Worm (Caenorhabditis elegans) whole organism, L1 larva: Measurements from ENCODE around the gene osm-8.

Source experiments
- C16A3.4 ChIP-seq: fragments of 150-350 bp; optimal IDR thresholded peaks from 2 replicates; lab custom pipeline; 2014; ENCODE audit warnings: missing biosample characterization, missing genetic modification characterization
- F16B12.6 ChIP-seq: fragments of 150-350 bp; optimal IDR thresholded peaks from 2 replicates; lab custom pipeline; 2014; ENCODE audit warnings: missing biosample characterization, missing genetic modification characterization
- Y116A8C.19 ChIP-seq: sonication (generic microtip); optimal IDR thresholded peaks from 2 replicates; lab custom pipeline; 2016; ENCODE audit warnings: missing compliant biosample characterization, missing genetic modification characterization, borderline replicate concordance
- aly-2 ChIP-seq: fragments of 150-350 bp; optimal IDR thresholded peaks from 2 replicates; lab custom pipeline; 2014; ENCODE audit warnings: missing biosample characterization, missing genetic modification characterization
- blmp-1 ChIP-seq: fragments of 150-350 bp; optimal IDR thresholded peaks from 2 replicates; lab custom pipeline; 2014; ENCODE audit warnings: missing biosample characterization, missing genetic modification characterization
- ceh-8 ChIP-seq: fragments of 200-800 bp; sonication (Bioruptor generic); optimal IDR thresholded peaks from 2 replicates; lab custom pipeline; 2018; ENCODE audit warnings: mild to moderate bottlenecking, missing genetic modification characterization, moderate library complexity, missing compliant biosample characterization
- ceh-82 ChIP-seq, 3 experiments: fragments of 150-350 bp in 1 of 3; sonication (generic microtip) in 2 of 3; optimal IDR thresholded peaks; 2 replicates each; lab custom pipeline; 2014 to 2017; ENCODE audit warnings: missing biosample characterization in 3 of 3, missing genetic modification characterization in 3 of 3
- ces-1 ChIP-seq: fragments of 150-350 bp; optimal IDR thresholded peaks from 2 replicates; lab custom pipeline; 2014; ENCODE audit warnings: missing biosample characterization, missing genetic modification reagents, missing genetic modification characterization
- dpl-1 ChIP-seq, 3 experiments: fragments of 150-350 bp in 2 of 3; sonication (generic microtip) in 1 of 3; optimal IDR thresholded peaks; 2 replicates each; lab custom pipeline; 2014 to 2017; ENCODE audit warnings: missing biosample characterization in 3 of 3, missing genetic modification characterization in 3 of 3, missing genetic modification reagents in 3 of 3
- efl-1 ChIP-seq, 4 experiments: fragments of 150-350 bp; optimal IDR thresholded peaks in 3 of 4; peaks in 1 of 4; 1 replicate in 1 of 4; 2 replicates in 3 of 4; lab custom pipeline; 2014; ENCODE audit warnings: missing biosample characterization in 2 of 4, missing genetic modification characterization in 2 of 4, missing genetic modification reagents in 2 of 4
- egl-13 ChIP-seq: sonication (generic microtip); optimal IDR thresholded peaks from 2 replicates; lab custom pipeline; 2016; ENCODE audit warnings: missing genotype, missing genetic modification reagents, missing genetic modification characterization, missing compliant biosample characterization
- elt-3 ChIP-seq, 6 experiments: fragments of 150-350 bp in 1 of 6; sonication (generic microtip); optimal IDR thresholded peaks; 2 replicates each; lab custom pipeline; 2017 to 2018; ENCODE audit warnings: missing biosample characterization in 6 of 6, missing genetic modification characterization in 6 of 6, inconsistent platforms in 1 of 6
- fkh-10 ChIP-seq: sonication (generic microtip); optimal IDR thresholded peaks from 2 replicates; lab custom pipeline; 2017; ENCODE audit warnings: missing biosample characterization, missing genetic modification reagents, missing genetic modification characterization
- fkh-4 ChIP-seq: sonication (generic microtip); optimal IDR thresholded peaks from 2 replicates; lab custom pipeline; 2016; ENCODE audit warnings: missing compliant biosample characterization, missing genetic modification characterization, borderline replicate concordance
- grh-1 ChIP-seq: fragments of 200-800 bp; sonication (Bioruptor generic); IDR thresholded peaks from 2 replicates; pipeline ENCODE4 v1.3.6; 2022; ENCODE audit warnings: missing genetic modification reagents, missing genetic modification characterization, missing compliant biosample characterization
- hlh-17 ChIP-seq: fragments of 200-800 bp; sonication (Bioruptor generic); optimal IDR thresholded peaks from 2 replicates; lab custom pipeline; 2018; ENCODE audit warnings: missing genetic modification characterization, mild to moderate bottlenecking, missing compliant biosample characterization, moderate library complexity, borderline replicate concordance
- irx-1 ChIP-seq: sonication (generic microtip); optimal IDR thresholded peaks from 2 replicates; lab custom pipeline; 2016; ENCODE audit warnings: missing genetic modification characterization, missing compliant biosample characterization
- isw-1 ChIP-seq: fragments of 200-800 bp; sonication (Bioruptor generic); IDR thresholded peaks from 2 replicates; pipeline ENCODE4 v1.3.6; 2022; ENCODE audit warnings: missing genetic modification characterization, missing compliant biosample characterization
- lin-14 ChIP-seq: fragments of 200-800 bp; sonication (Bioruptor generic); optimal IDR thresholded peaks from 2 replicates; lab custom pipeline; 2018; ENCODE audit warnings: mild to moderate bottlenecking, missing genetic modification characterization, moderate library complexity, missing compliant biosample characterization
- lin-35 ChIP-seq, 2 experiments: fragments of 150-350 bp; optimal IDR thresholded peaks; 2 replicates each; lab custom pipeline; 2014; ENCODE audit warnings: missing biosample characterization in 2 of 2, missing genetic modification characterization in 2 of 2, missing genetic modification reagents in 2 of 2
- lsy-2 ChIP-seq, 2 experiments: fragments of 150-350 bp; optimal IDR thresholded peaks; 2 replicates each; lab custom pipeline; 2014; ENCODE audit warnings: missing biosample characterization in 2 of 2, missing genetic modification characterization in 2 of 2
- mdl-1 ChIP-seq, 2 experiments: fragments of 150-350 bp; optimal IDR thresholded peaks; 2 replicates each; lab custom pipeline; 2014 to 2017; ENCODE audit warnings: missing biosample characterization in 2 of 2, missing genetic modification characterization in 2 of 2, inconsistent platforms in 1 of 2
- mep-1 ChIP-seq: fragments of 150-350 bp; optimal IDR thresholded peaks from 2 replicates; lab custom pipeline; 2014; ENCODE audit warnings: missing biosample characterization, missing genetic modification characterization
- nhr-237 ChIP-seq: fragments of 150-350 bp; optimal IDR thresholded peaks from 2 replicates; lab custom pipeline; 2014; ENCODE audit warnings: missing biosample characterization, missing genetic modification characterization
- nhr-47 ChIP-seq: sonication (generic microtip); optimal IDR thresholded peaks from 2 replicates; lab custom pipeline; 2016; ENCODE audit warnings: mild to moderate bottlenecking, missing genetic modification characterization, moderate library complexity, missing compliant biosample characterization
- nhr-71 ChIP-seq: sonication (generic microtip); optimal IDR thresholded peaks from 2 replicates; lab custom pipeline; 2016; ENCODE audit warnings: mild to moderate bottlenecking, missing genetic modification characterization, moderate library complexity, missing compliant biosample characterization
- nhr-85 ChIP-seq: sonication (generic microtip); peaks from one replicate; lab custom pipeline; 2016; ENCODE audit warnings: missing genetic modification characterization, inconsistent platforms, missing compliant biosample characterization
- nhr-90 ChIP-seq: sonication (generic microtip); optimal IDR thresholded peaks from 2 replicates; lab custom pipeline; 2016; ENCODE audit warnings: mild to moderate bottlenecking, missing genetic modification characterization, missing compliant biosample characterization; ENCODE audit not compliant: poor library complexity
- rnt-1 ChIP-seq: sonication (generic microtip); optimal IDR thresholded peaks from 2 replicates; lab custom pipeline; 2016; ENCODE audit warnings: mild to moderate bottlenecking, missing genetic modification characterization, moderate library complexity, missing compliant biosample characterization
- snu-23 ChIP-seq: sonication (generic microtip); optimal IDR thresholded peaks from 2 replicates; lab custom pipeline; 2016; ENCODE audit warnings: missing genetic modification characterization, missing compliant biosample characterization
- sox-4 ChIP-seq: sonication (generic microtip); optimal IDR thresholded peaks from 2 replicates; lab custom pipeline; 2016; ENCODE audit warnings: missing genetic modification characterization, missing compliant biosample characterization
- sptf-1 ChIP-seq: fragments of 150-350 bp; optimal IDR thresholded peaks from 2 replicates; lab custom pipeline; 2014; ENCODE audit warnings: missing biosample characterization, missing genetic modification characterization
- tbx-2 ChIP-seq: sonication (generic microtip); optimal IDR thresholded peaks from 2 replicates; lab custom pipeline; 2016; ENCODE audit warnings: missing genetic modification characterization, missing compliant biosample characterization
- unc-130 ChIP-seq: fragments of 150-350 bp; optimal IDR thresholded peaks from 2 replicates; lab custom pipeline; 2017; ENCODE audit warnings: missing biosample characterization, missing genetic modification characterization, inconsistent platforms
- unc-98 ChIP-seq: fragments of 200-800 bp; sonication (Bioruptor generic); IDR thresholded peaks from 2 replicates; pipeline ENCODE4 v1.3.6; 2022; ENCODE audit warnings: missing genetic modification characterization, missing compliant biosample characterization
- vab-15 ChIP-seq: sonication (generic microtip); optimal IDR thresholded peaks from 2 replicates; lab custom pipeline; 2017; ENCODE audit warnings: missing genotype, mild to moderate bottlenecking, missing genetic modification characterization, missing compliant biosample characterization
- zip-4 ChIP-seq: fragments of 200-800 bp; sonication (Bioruptor generic); optimal IDR thresholded peaks from 2 replicates; lab custom pipeline; 2018; ENCODE audit warnings: mild to moderate bottlenecking, missing genetic modification characterization, moderate library complexity, missing compliant biosample characterization
- ztf-11 ChIP-seq, 2 experiments: sonication (generic microtip); optimal IDR thresholded peaks; 2 replicates each; lab custom pipeline; 2016 to 2017; ENCODE audit warnings: missing genetic modification characterization in 2 of 2, missing biosample characterization in 1 of 2, missing compliant biosample characterization in 1 of 2

osm-8 gene

ce11 chrII:7623466-7623865 is 18.3 kb upstream of the osm-8 start (continued):
- TF ChIP-seq unc-130 (no peak), nhr-47 (tag; lab: Kevin White, UChicago) (no peak), ceh-8 (GFP tag; lab: Kevin White, UChicago) (no peak), ceh-82 (tag; optimal IDR thresholded peaks at IDR 0.05; lab: Kevin White, UChicago) (no peak), sptf-1 (tag; lab: Kevin White, UChicago) (no peak), grh-1 (no peak), rnt-1 (tag; lab: Kevin White, UChicago) (peak; percentile 58), lin-35 (GFP tag; optimal IDR thresholded peaks at IDR 0.05; lab: Kevin White, UChicago) (no peak), hlh-17 (GFP tag; lab: Kevin White, UChicago) (no peak), fkh-10 (GFP tag; lab: Kevin White, UChicago) (no peak), nhr-237 (no peak), ztf-11 (tag; optimal IDR thresholded peaks at IDR 0.05; lab: Kevin White, UChicago) (no peak)

- TF ChIP-seq zip-4 (no peak), vab-15 (tag; lab: Kevin White, UChicago) (peak; percentile 37), ces-1 (GFP tag; lab: Kevin White, UChicago) (no peak), blmp-1 (tag; lab: Kevin White, UChicago) (peak; percentile 100), C16A3.4 (no peak), lsy-2 (tag; optimal IDR thresholded peaks at IDR 0.05; lab: Kevin White, UChicago) (peak in 1 of 2 experiments; percentile 31), isw-1 (GFP tag; lab: Robert Waterston, UW) (no peak), mdl-1 (tag; optimal IDR thresholded peaks at IDR 0.05; lab: Kevin White, UChicago) (no peak), egl-13 (tag; lab: Kevin White, UChicago) (no peak), nhr-71 (tag; lab: Kevin White, UChicago) (peak; percentile 37), Y116A8C.19 (tag; lab: Kevin White, UChicago) (no peak), snu-23 (peak; percentile 38), nhr-85 (tag; lab: Kevin White, UChicago) (peak; percentile 48), dpl-1 (GFP tag; optimal IDR thresholded peaks at IDR 0.05; lab: Kevin White, UChicago) (no peak), elt-3 (tag; optimal IDR thresholded peaks at IDR 0.05; lab: Kevin White, UChicago) (peak in 1 of 6 experiments; percentile 20), nhr-237 (no peak), mep-1 (tag; lab: Kevin White, UChicago) (peak; percentile 52), lin-14 (GFP tag; lab: Kevin White, UChicago) (peak; percentile 75), aly-2 (tag; lab: Kevin White, UChicago) (no peak), lin-35 (GFP tag; optimal IDR thresholded peaks at IDR 0.05; lab: Kevin White, UChicago) (peak in 1 of 2 experiments; percentile 4), efl-1 (optimal IDR thresholded peaks at IDR 0.05; lab: Kevin White, UChicago) (no peak), efl-1 (GFP tag; optimal IDR thresholded peaks at IDR 0.05 in 1 of 2; lab: Kevin White, UChicago) (peak in 1 of 2 experiments; percentile 71)
These were observed 16.3 kb upstream of the osm-8 start for ce11 chrII:7621513-7621912.

DNA sequence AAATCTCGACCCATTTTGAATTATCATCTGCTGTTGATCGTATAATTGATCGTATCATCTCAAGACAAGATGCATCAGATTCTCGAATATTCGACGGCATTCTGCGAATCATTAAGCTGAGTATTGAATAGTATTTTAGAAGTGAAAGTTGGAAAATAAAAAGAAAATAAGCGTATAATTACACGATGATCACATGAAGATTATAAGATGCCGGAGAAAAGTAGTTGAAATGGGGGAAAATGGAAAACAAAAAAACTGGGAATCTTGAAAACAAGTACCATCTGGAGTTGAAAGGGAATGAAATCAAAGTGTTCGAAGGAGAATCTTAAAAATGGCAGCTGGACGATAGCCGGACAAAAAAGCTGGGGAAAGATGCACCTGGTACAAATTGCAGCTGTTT is 15.2 kb upstream of the osm-8 start, which contains the start of gene R07G3.8:
Gene R07G3.8 (minus strand): TSS at position 101 of the 400 bp plus-strand sequence.
- TF ChIP-seq irx-1 (no peak), nhr-90 (tag; lab: Kevin White, UChicago) (no peak), F16B12.6 (no peak), aly-2 (tag; lab: Kevin White, UChicago) (no peak), unc-98 (GFP tag; lab: Robert Waterston, UW) (no peak), ztf-11 (tag; optimal IDR thresholded peaks at IDR 0.05; lab: Kevin White, UChicago) (no peak), grh-1 (no peak), sox-4 (tag; lab: Kevin White, UChicago) (no peak)

DNA sequence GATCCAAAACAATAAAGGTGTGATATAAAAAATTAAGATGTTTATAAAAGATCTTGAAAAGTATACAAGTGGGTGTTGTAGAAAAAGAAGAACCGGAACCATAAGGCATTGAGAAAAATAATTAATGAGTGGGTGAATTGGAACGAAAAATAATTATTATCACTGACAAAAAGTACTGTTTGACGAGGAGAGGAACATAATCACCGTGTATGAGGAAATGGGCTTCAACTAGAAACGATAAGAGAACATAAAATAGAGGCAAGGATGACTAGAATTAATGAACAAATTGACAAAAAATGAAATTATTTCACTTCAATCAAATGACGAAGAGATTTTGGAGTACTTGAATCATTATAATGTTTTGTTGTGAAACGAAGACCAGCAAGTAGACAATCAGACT is 13.0 kb upstream of the osm-8 start:
- TF ChIP-seq tbx-2 (tag; lab: Kevin White, UChicago) (no peak), efl-1 (optimal IDR thresholded peaks at IDR 0.05; lab: Kevin White, UChicago) (no peak), efl-1 (GFP tag; optimal IDR thresholded peaks at IDR 0.05 in 1 of 2; lab: Kevin White, UChicago) (peak in 1 of 2 experiments; percentile 63), fkh-4 (tag; lab: Kevin White, UChicago) (no peak), mep-1 (tag; lab: Kevin White, UChicago) (peak; percentile 6)
- TF ChIP-seq, all 84 proteins: peak for 2
